Worm (Caenorhabditis elegans) whole organism, late embryonic: ENCODE data around the gene str-74.

Experiments
- Y22D7AL.16 ChIP-seq: sonication (generic microtip); optimal IDR thresholded peaks from 2 replicates; lab custom pipeline; 2016; ENCODE audit warnings: missing genetic modification characterization, missing compliant biosample characterization
- ama-1 ChIP-seq: fragments of 150-350 bp; optimal IDR thresholded peaks from 2 replicates; lab custom pipeline; 2014
- ceh-22 ChIP-seq: sonication (generic microtip); optimal IDR thresholded peaks from 2 replicates; lab custom pipeline; 2017; ENCODE audit warnings: missing biosample characterization, missing genetic modification characterization
- dve-1 ChIP-seq: sonication (generic microtip); optimal IDR thresholded peaks from 2 replicates; lab custom pipeline; 2017; ENCODE audit warnings: antibody characterized with exemption, mild to moderate bottlenecking, missing genetic modification characterization, missing compliant biosample characterization
- elt-2 ChIP-seq: sonication (generic microtip); optimal IDR thresholded peaks from 2 replicates; lab custom pipeline; 2016; ENCODE audit warnings: missing genetic modification reagents, missing genetic modification characterization, missing compliant biosample characterization
- ets-4 ChIP-seq: sonication (generic microtip); optimal IDR thresholded peaks from 2 replicates; lab custom pipeline; 2016; ENCODE audit warnings: missing genetic modification characterization, missing compliant biosample characterization
- fkh-10 ChIP-seq: fragments of 150-350 bp; optimal IDR thresholded peaks from 2 replicates; lab custom pipeline; 2014; ENCODE audit warnings: missing biosample characterization, missing genetic modification reagents, missing genetic modification characterization
- lin-11 ChIP-seq: fragments of 200-800 bp; sonication (Bioruptor generic); optimal IDR thresholded peaks from 2 replicates; lab custom pipeline; 2018; ENCODE audit warnings: mild to moderate bottlenecking, missing genetic modification characterization, missing compliant biosample characterization
- npax-4 ChIP-seq: sonication (generic microtip); optimal IDR thresholded peaks from 2 replicates; lab custom pipeline; 2016; ENCODE audit warnings: missing genetic modification characterization, missing compliant biosample characterization
- pha-4 ChIP-seq: fragments of 150-350 bp; optimal IDR thresholded peaks from 2 replicates; lab custom pipeline; 2018; ENCODE audit warnings: missing biosample characterization, missing genetic modification reagents, missing genetic modification characterization
- pqm-1 ChIP-seq: sonication (generic microtip); optimal IDR thresholded peaks from 2 replicates; lab custom pipeline; 2016; ENCODE audit warnings: missing genetic modification characterization, missing compliant biosample characterization
- sox-4 ChIP-seq: sonication (generic microtip); optimal IDR thresholded peaks from 2 replicates; lab custom pipeline; 2017; ENCODE audit warnings: mild to moderate bottlenecking, missing genetic modification characterization, inconsistent platforms, missing compliant biosample characterization

ce11 chrX:10203501-10203900 lies 37.3 kb downstream of the str-74 start:
- TF ChIP-seq Y22D7AL.16 (tag; lab: Kevin White, UChicago) = no peak
- TF ChIP-seq pqm-1 (tag; lab: Kevin White, UChicago) = no peak
- no peak for TF ChIP-seq ceh-22
- no peak for TF ChIP-seq ama-1 (lab: Kevin White, UChicago)
- no peak for TF ChIP-seq sox-4 (tag; lab: Kevin White, UChicago)
- TF ChIP-seq npax-4 (tag; lab: Kevin White, UChicago) = no peak
- no peak for TF ChIP-seq fkh-10
- TF ChIP-seq lin-11 = no peak
- no peak for TF ChIP-seq ets-4 (tag; lab: Kevin White, UChicago)
- no peak for TF ChIP-seq pha-4 (tag; lab: Kevin White, UChicago)
- TF ChIP-seq dve-1 = no peak
- no peak for TF ChIP-seq elt-2 (tag; lab: Kevin White, UChicago)
